Worm (Caenorhabditis elegans) whole organism, late embryonic: ENCODE data around the gene Y43F8B.2.

ENCODE experiments used
- nhr-11 ChIP-seq: fragments of 150-350 bp; optimal IDR thresholded peaks from 2 replicates; lab custom pipeline; 2014; ENCODE audit warnings: missing biosample characterization, missing genetic modification characterization
- pat-9 ChIP-seq: fragments of 200-800 bp; sonication (Bioruptor generic); optimal IDR thresholded peaks from 2 replicates; lab custom pipeline; 2018; ENCODE audit warnings: mild to moderate bottlenecking, missing genetic modification characterization, moderate library complexity, missing compliant biosample characterization
- pqm-1 ChIP-seq: sonication (generic microtip); optimal IDR thresholded peaks from 2 replicates; lab custom pipeline; 2016; ENCODE audit warnings: missing genetic modification characterization, missing compliant biosample characterization

DNA sequence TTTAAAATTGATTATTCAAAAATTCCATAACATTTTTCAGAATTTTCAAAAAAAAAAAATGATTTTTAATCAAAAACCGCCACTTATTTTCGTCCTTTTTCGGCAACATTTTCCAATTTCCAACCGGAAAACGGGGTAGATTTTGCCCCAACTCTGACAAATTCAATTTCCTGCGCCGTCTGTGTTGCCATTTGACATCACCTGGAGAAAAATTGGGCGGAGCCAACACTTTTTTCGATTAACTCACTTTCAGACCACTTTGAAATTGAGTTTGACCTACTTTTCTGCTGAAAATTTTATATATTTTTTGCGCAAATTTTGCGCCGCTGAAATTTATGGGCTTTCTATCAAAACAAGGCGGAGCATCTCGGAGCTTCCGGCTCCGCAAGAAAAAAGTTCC is 49.3 kb upstream of the Y43F8B.2 start:
- TF ChIP-seq pat-9 (tag; lab: Kevin White, UChicago) = no peak
- no peak for TF ChIP-seq nhr-11 (tag; lab: Kevin White, UChicago)
- no peak for TF ChIP-seq pqm-1 (tag; lab: Kevin White, UChicago)
